Fruit fly (Drosophila melanogaster) whole organism, embryonic: Measurements from ENCODE around the gene CG8312.

Source experiments
- ATbp ChIP-seq: fragments of 200-800 bp; sonication (Bioruptor generic); optimal IDR thresholded peaks from 2 replicates; lab custom pipeline; 2017; ENCODE audit warnings: missing biosample characterization, mild to moderate bottlenecking, missing genetic modification characterization, missing genetic modification reagents
- Awh ChIP-seq: fragments of 200-800 bp; sonication (Bioruptor generic); IDR thresholded peaks from 2 replicates; pipeline ENCODE4, ENCODE4 v1.3.6; 2022; ENCODE audit warnings: missing biosample characterization, missing genetic modification characterization
- CG11085 ChIP-seq: fragments of 200-800 bp; sonication (Bioruptor generic); IDR thresholded peaks from 2 replicates; pipeline ENCODE4 v1.3.6; 2022; ENCODE audit warnings: missing biosample characterization, missing genetic modification characterization
- CG11560 ChIP-seq: fragments of 200-800 bp; sonication (Bioruptor generic); IDR thresholded peaks from 3 replicates; pipeline ENCODE4 v1.3.6; 2022; ENCODE audit warnings: missing biosample characterization, missing genetic modification characterization
- CG14860 ChIP-seq: fragments of 200-800 bp; sonication (Bioruptor generic); IDR thresholded peaks from 3 replicates; pipeline ENCODE4 v1.3.6; 2022; ENCODE audit warnings: missing biosample characterization, missing genetic modification characterization; ENCODE audit not compliant: partially characterized antibody
- CG15269 ChIP-seq: fragments of 200-800 bp; sonication (Bioruptor generic); optimal IDR thresholded peaks from 2 replicates; lab custom pipeline; 2018; ENCODE audit warnings: missing biosample characterization, mild to moderate bottlenecking, missing genetic modification characterization, moderate library complexity
- CG15514 ChIP-seq: fragments of 200-800 bp; sonication (Bioruptor generic); optimal IDR thresholded peaks from 3 replicates; lab custom pipeline; 2017; ENCODE audit warnings: missing biosample characterization, missing genetic modification characterization, mild to moderate bottlenecking, moderate library complexity, missing genetic modification reagents
- CG16779 ChIP-seq: fragments of 200-800 bp; sonication (Bioruptor generic); IDR thresholded peaks from 2 replicates; pipeline ENCODE4 v1.3.6; 2022; ENCODE audit warnings: missing biosample characterization, missing genetic modification characterization
- CG17359 ChIP-seq: fragments of 200-800 bp; sonication (Bioruptor generic); optimal IDR thresholded peaks from 3 replicates; lab custom pipeline; 2018; ENCODE audit warnings: missing biosample characterization, mild to moderate bottlenecking, missing genetic modification characterization, moderate library complexity
- CG17802 ChIP-seq: fragments of 200-800 bp; sonication (Bioruptor generic); optimal IDR thresholded peaks from 2 replicates; lab custom pipeline; 2018; ENCODE audit warnings: missing biosample characterization, mild to moderate bottlenecking, missing genetic modification characterization, moderate library complexity
- CG17912 ChIP-seq: fragments of 200-800 bp; sonication (Bioruptor generic); optimal IDR thresholded peaks from 2 replicates; lab custom pipeline; 2018; ENCODE audit warnings: missing biosample characterization, mild to moderate bottlenecking, missing genetic modification characterization
- CG18262 ChIP-seq: fragments of 200-800 bp; optimal IDR thresholded peaks from 3 replicates; lab custom pipeline; 2019; ENCODE audit warnings: missing biosample characterization, mild to moderate bottlenecking, missing genetic modification characterization, moderate library complexity
- CG31441 ChIP-seq: fragments of 200-800 bp; sonication (Bioruptor generic); IDR thresholded peaks from 2 replicates; pipeline ENCODE4 v1.3.6; 2022; ENCODE audit warnings: missing biosample characterization, missing genetic modification characterization
- CG34224 ChIP-seq: fragments of 200-800 bp; sonication (Bioruptor generic); IDR thresholded peaks from 3 replicates; pipeline ENCODE4 v1.3.6; 2022; ENCODE audit warnings: missing biosample characterization, missing genetic modification characterization; ENCODE audit not compliant: partially characterized antibody
- CG4282 ChIP-seq: fragments of 200-800 bp; sonication (Bioruptor generic); optimal IDR thresholded peaks from 2 replicates; lab custom pipeline; 2016; ENCODE audit warnings: missing biosample characterization, missing genetic modification characterization
- CG4854 ChIP-seq: fragments of 200-800 bp; sonication (Bioruptor generic); optimal IDR thresholded peaks from 2 replicates; lab custom pipeline; 2016; ENCODE audit warnings: missing biosample characterization, missing genetic modification characterization, inconsistent platforms
- CG6854 ChIP-seq: fragments of 200-800 bp; sonication (Bioruptor generic); optimal IDR thresholded peaks from 3 replicates; lab custom pipeline; 2017; ENCODE audit warnings: missing biosample characterization, mild to moderate bottlenecking, missing genetic modification characterization
- CG7556 ChIP-seq: fragments of 200-800 bp; sonication (Bioruptor generic); optimal IDR thresholded peaks from 2 replicates; lab custom pipeline; 2017; ENCODE audit warnings: missing biosample characterization, mild to moderate bottlenecking, missing genetic modification characterization
- CG8388 ChIP-seq: fragments of 200-800 bp; sonication (Bioruptor generic); optimal IDR thresholded peaks from 2 replicates; lab custom pipeline; 2019; ENCODE audit warnings: missing biosample characterization, mild to moderate bottlenecking, missing genetic modification characterization, moderate library complexity
- CG9727 ChIP-seq: fragments of 200-800 bp; sonication (Bioruptor generic); optimal IDR thresholded peaks from 3 replicates; lab custom pipeline; 2017; ENCODE audit warnings: missing biosample characterization, mild to moderate bottlenecking, missing genetic modification characterization
- CG9932 ChIP-seq: fragments of 200-800 bp; sonication (Bioruptor generic); IDR thresholded peaks from 2 replicates; pipeline ENCODE4 v1.3.6; 2022; ENCODE audit warnings: missing biosample characterization, missing genetic modification characterization
- Doc3 ChIP-seq: fragments of 200-800 bp; sonication (Bioruptor generic); IDR thresholded peaks from 3 replicates; pipeline ENCODE4 v1.3.6; 2022; ENCODE audit warnings: missing biosample characterization, missing genetic modification characterization; ENCODE audit not compliant: partially characterized antibody
- E2f2 ChIP-seq: fragments of 200-800 bp; sonication (Bioruptor generic); IDR thresholded peaks from 2 replicates; pipeline ENCODE4 v1.3.6; 2022; ENCODE audit warnings: missing biosample characterization, missing genetic modification characterization
- Ets65A ChIP-seq: fragments of 200-800 bp; sonication (Bioruptor generic); peaks from one replicate; lab custom pipeline; 2016; ENCODE audit warnings: missing biosample characterization, missing genetic modification characterization
- GATAe ChIP-seq: fragments of 200-800 bp; sonication (Bioruptor generic); conservative IDR thresholded peaks from 2 replicates; pipeline ENCODE4 v1.3.6; 2022; ENCODE audit warnings: missing biosample characterization, missing genetic modification characterization
- HLH4C ChIP-seq: fragments of 200-800 bp; sonication (Bioruptor generic); IDR thresholded peaks from 3 replicates; pipeline ENCODE4 v1.3.6; 2022; ENCODE audit warnings: missing biosample characterization, missing genetic modification characterization; ENCODE audit not compliant: partially characterized antibody
- Hand ChIP-seq: fragments of 200-800 bp; sonication (Bioruptor generic); optimal IDR thresholded peaks from 2 replicates; lab custom pipeline; 2017; ENCODE audit warnings: mild to moderate bottlenecking, missing biosample characterization, missing genetic modification reagents, missing genetic modification characterization
- HmgD ChIP-seq: fragments of 200-800 bp; sonication (Bioruptor generic); optimal IDR thresholded peaks from 3 replicates; lab custom pipeline; 2016; ENCODE audit warnings: missing biosample characterization, missing genetic modification characterization
- HmgZ ChIP-seq: fragments of 200-800 bp; sonication (Bioruptor generic); optimal IDR thresholded peaks from 2 replicates; lab custom pipeline; 2018; ENCODE audit warnings: missing biosample characterization, mild to moderate bottlenecking, missing genetic modification characterization
- Hr78 ChIP-seq, 2 experiments: fragments of 200-800 bp in 1 of 2; fragments of >200 bp in 1 of 2; sonication (Bioruptor generic) in 1 of 2; optimal IDR thresholded peaks; 2 replicates each; lab custom pipeline; 2017 to 2019; ENCODE audit warnings: missing biosample characterization in 2 of 2, missing genetic modification characterization in 2 of 2, mild to moderate bottlenecking in 1 of 2, moderate library complexity in 1 of 2
- Sin3A ChIP-seq: fragments of >200 bp; optimal IDR thresholded peaks from 2 replicates; lab custom pipeline; 2018
- Sry-δ ChIP-seq: fragments of 200-800 bp; sonication (Bioruptor generic); optimal IDR thresholded peaks from 2 replicates; lab custom pipeline; 2016; ENCODE audit warnings: missing biosample characterization, missing genetic modification characterization
- Trl ChIP-seq, 3 experiments: fragments of >200 bp in 2 of 3; fragments of 200-800 bp in 1 of 3; sonication (Bioruptor generic) in 1 of 3; optimal IDR thresholded peaks; 2 replicates in 1 of 3; 3 replicates in 2 of 3; lab custom pipeline; 2016 to 2017; ENCODE audit warnings: missing biosample characterization in 1 of 3, missing genetic modification characterization in 1 of 3
- ap ChIP-seq: fragments of 200-800 bp; sonication (Bioruptor generic); IDR thresholded peaks from 2 replicates; pipeline ENCODE4 v1.3.6; 2022; ENCODE audit warnings: missing biosample characterization, missing genetic modification characterization
- bcd ChIP-seq: fragments of 200-800 bp; sonication (Bioruptor generic); optimal IDR thresholded peaks from 2 replicates; lab custom pipeline; 2017; ENCODE audit warnings: missing biosample characterization, mild to moderate bottlenecking, missing genetic modification characterization
- chm ChIP-seq: fragments of 200-800 bp; sonication (Bioruptor generic); IDR thresholded peaks from 2 replicates; pipeline ENCODE4 v1.3.6; 2022; ENCODE audit warnings: missing biosample characterization, missing genetic modification characterization
- chn ChIP-seq: fragments of 200-800 bp; sonication (Bioruptor generic); optimal IDR thresholded peaks from 2 replicates; lab custom pipeline; 2016; ENCODE audit warnings: missing biosample characterization, missing genetic modification characterization
- croc ChIP-seq: fragments of 200-800 bp; sonication (Bioruptor generic); conservative IDR thresholded peaks from 3 replicates; pipeline ENCODE4 v1.3.6; 2022; ENCODE audit warnings: missing biosample characterization, missing genetic modification characterization
- en ChIP-seq: fragments of 200-800 bp; sonication (Bioruptor generic); optimal IDR thresholded peaks from 2 replicates; lab custom pipeline; 2016; ENCODE audit warnings: missing biosample characterization, missing genetic modification characterization
- esg ChIP-seq: fragments of 200-800 bp; sonication (Bioruptor generic); conservative IDR thresholded peaks from 2 replicates; pipeline ENCODE4 v1.3.6; 2022; ENCODE audit warnings: missing biosample characterization, missing genetic modification characterization
- fd64A ChIP-seq: fragments of 200-800 bp; sonication (Bioruptor generic); optimal IDR thresholded peaks from 3 replicates; lab custom pipeline; 2018; ENCODE audit warnings: missing biosample characterization, mild to moderate bottlenecking, missing genetic modification characterization
- kay ChIP-seq: fragments of 200-800 bp; sonication (Bioruptor generic); optimal IDR thresholded peaks from 2 replicates; lab custom pipeline; 2016; ENCODE audit warnings: missing biosample characterization, missing genetic modification characterization
- peb ChIP-seq: fragments of 200-800 bp; sonication (Bioruptor generic); IDR thresholded peaks from 2 replicates; pipeline ENCODE4 v1.3.6; 2022; ENCODE audit warnings: missing biosample characterization, missing genetic modification characterization
- pho ChIP-seq: fragments of 200-800 bp; sonication (Bioruptor generic); optimal IDR thresholded peaks from 2 replicates; lab custom pipeline; 2016; ENCODE audit warnings: missing biosample characterization, missing genetic modification characterization
- pros ChIP-seq: fragments of 200-800 bp; sonication (Bioruptor generic); optimal IDR thresholded peaks from 3 replicates; lab custom pipeline; 2019; ENCODE audit warnings: missing biosample characterization, mild to moderate bottlenecking, missing genetic modification characterization, moderate library complexity
- ranshi ChIP-seq: fragments of 200-800 bp; sonication (Bioruptor generic); IDR thresholded peaks from 2 replicates; pipeline ENCODE4 v1.3.6; 2022; ENCODE audit warnings: missing biosample characterization, missing genetic modification characterization
- scrt ChIP-seq: fragments of 200-800 bp; sonication (Bioruptor generic); optimal IDR thresholded peaks from 2 replicates; lab custom pipeline; 2018; ENCODE audit warnings: missing biosample characterization, mild to moderate bottlenecking, missing genetic modification characterization, moderate library complexity
- seq ChIP-seq: fragments of 200-800 bp; sonication (Bioruptor generic); IDR thresholded peaks from 2 replicates; pipeline ENCODE4 v1.3.6; 2022; ENCODE audit warnings: missing biosample characterization, missing genetic modification characterization
- twi ChIP-seq: fragments of 200-800 bp; optimal IDR thresholded peaks from 2 replicates; lab custom pipeline; 2019; ENCODE audit warnings: missing biosample characterization, mild to moderate bottlenecking, missing genetic modification characterization, moderate library complexity
- vnd ChIP-seq: fragments of 200-800 bp; sonication (Bioruptor generic); IDR thresholded peaks from 3 replicates; pipeline ENCODE4 v1.3.6; 2022; ENCODE audit warnings: missing biosample characterization, missing genetic modification characterization; ENCODE audit not compliant: partially characterized antibody

The CG8312 gene

dm6 chr3R:9626880-9627401, 35.8 kb downstream of the CG8312 start, which contains the start of the genes CG9427 and CG8319 (continued):
- TF ChIP-seq Sry-δ (GFP tag; lab: Kevin White, UChicago) (peak; percentile 90), CG15514 (GFP tag; lab: Kevin White, UChicago) (peak; percentile 79), bcd (GFP tag; lab: Kevin White, UChicago) (peak; percentile 60), HmgZ (peak; percentile 69), HmgD (GFP tag; lab: Kevin White, UChicago) (peak; percentile 7), Hr78 (GFP tag; optimal IDR thresholded peaks at IDR 0.05; lab: Kevin White, UChicago) (no peak), CG17359 (tag; lab: Kevin White, UChicago) (peak; percentile 64), CG11085 (peak; percentile 41; the same call in 1 of the 2 replicates), GATAe (GFP tag; lab: Robert Waterston, UW) (no peak), CG11560 (tag; lab: Robert Waterston, UW) (no peak), twi (tag; lab: Kevin White, UChicago) (peak; percentile 20), Awh (GFP tag; lab: Robert Waterston, UW) (no peak), CG17802 (tag; lab: Kevin White, UChicago) (no peak), CG7556 (GFP tag; lab: Kevin White, UChicago) (peak; percentile 32), scrt (GFP tag; lab: Kevin White, UChicago) (peak; percentile 40), peb (GFP tag; lab: Robert Waterston, UW) (no peak), CG17912 (GFP tag; lab: Kevin White, UChicago) (no peak), CG9727 (GFP tag; lab: Kevin White, UChicago) (peak; percentile 71), ranshi (0 out of 2 replicates have a peak, but pooled peaks have one; percentile 28), pho (GFP tag; lab: Kevin White, UChicago) (peak; percentile 62), CG9932 (GFP tag; lab: Robert Waterston, UW) (peak; percentile 73), Doc3 (peak; percentile 92), vnd (GFP tag; lab: Robert Waterston, UW) (peak; percentile 76), croc (no peak), seq (GFP tag; lab: Robert Waterston, UW) (no peak), HLH4C (GFP tag; lab: Robert Waterston, UW) (peak; percentile 88), chm (no peak), CG8388 (GFP tag; lab: Kevin White, UChicago) (peak; percentile 50), ATbp (GFP tag; lab: Kevin White, UChicago) (no peak), fd64A (GFP tag; lab: Kevin White, UChicago) (no peak), Ets65A (GFP tag; lab: Kevin White, UChicago) (no peak), CG31441 (GFP tag; lab: Robert Waterston, UW) (peak; percentile 90), CG15269 (tag; lab: Kevin White, UChicago) (peak; percentile 62), CG4282 (GFP tag; lab: Kevin White, UChicago) (no peak), CG6854 (GFP tag; lab: Kevin White, UChicago) (no peak), E2f2 (GFP tag; lab: Robert Waterston, UW) (peak; percentile 94), Trl (optimal IDR thresholded peaks at IDR 0.05; lab: Kevin White, UChicago) (no peak), Trl (GFP tag; optimal IDR thresholded peaks at IDR 0.05; lab: Kevin White, UChicago) (peak; percentile 17), en (peak; percentile 10), CG14860 (GFP tag; lab: Robert Waterston, UW) (peak; percentile 82), CG4854 (GFP tag; lab: Kevin White, UChicago) (peak; percentile 51), chn (GFP tag; lab: Kevin White, UChicago) (peak; percentile 59), CG18262 (tag; lab: Kevin White, UChicago) (peak; percentile 61), ap (no peak; the same call in 1 of the 2 replicates), kay (GFP tag; lab: Kevin White, UChicago) (peak; percentile 28), esg (GFP tag; lab: Robert Waterston, UW) (peak; percentile 56; the same call in 1 of the 2 replicates), CG34224 (peak; percentile 92), CG16779 (GFP tag; lab: Robert Waterston, UW) (no peak), pros (GFP tag; lab: Kevin White, UChicago) (no peak), Sin3A (peak; percentile 13), Hand (GFP tag; lab: Kevin White, UChicago) (no peak)
